Worm (Caenorhabditis elegans) whole organism, L4 larva: ENCODE measurements around the gene K08B12.1.
A peak's percentile ranks its signal among the peaks of the same experiment; 100 is the strongest.

Experiments used
- F26F4.8 ChIP-seq: fragments of 200-800 bp; sonication (Bioruptor generic); conservative IDR thresholded peaks from 2 replicates; pipeline ENCODE4 v1.3.6; 2022; ENCODE audit warnings: missing genetic modification characterization, missing compliant biosample characterization
- F37D6.2 ChIP-seq: sonication (generic microtip); optimal IDR thresholded peaks from 2 replicates; lab custom pipeline; 2016; ENCODE audit warnings: mild to moderate bottlenecking, missing genetic modification characterization, missing compliant biosample characterization
- F44E2.7 ChIP-seq: fragments of 200-800 bp; sonication (Bioruptor generic); IDR thresholded peaks from 2 replicates; pipeline ENCODE4 v2.1.2; 2022; ENCODE audit warnings: missing genetic modification characterization, missing compliant biosample characterization
- F49E8.2 ChIP-seq: sonication (generic microtip); optimal IDR thresholded peaks from 2 replicates; lab custom pipeline; 2016; ENCODE audit warnings: missing compliant biosample characterization, mild to moderate bottlenecking, missing genetic modification characterization, borderline replicate concordance
- Y105C5A.15 ChIP-seq: fragments of 200-800 bp; sonication (Bioruptor generic); IDR thresholded peaks from 2 replicates; pipeline ENCODE4 v1.3.6; 2022; ENCODE audit warnings: missing genetic modification characterization, missing compliant biosample characterization
- Y5F2A.4 ChIP-seq: fragments of 200-800 bp; sonication (Bioruptor generic); optimal IDR thresholded peaks from 2 replicates; lab custom pipeline; 2018; ENCODE audit warnings: mild to moderate bottlenecking, missing genetic modification characterization, missing compliant biosample characterization
- ZK337.2 ChIP-seq: fragments of 200-800 bp; sonication (Bioruptor generic); IDR thresholded peaks from 2 replicates; pipeline ENCODE4 v1.3.6; 2022; ENCODE audit warnings: missing genetic modification reagents, missing genetic modification characterization, missing compliant biosample characterization
- aly-2 ChIP-seq: sonication (generic microtip); optimal IDR thresholded peaks from 2 replicates; lab custom pipeline; 2018; ENCODE audit warnings: missing biosample characterization, missing genetic modification characterization
- ama-1 ChIP-seq: fragments of 150-350 bp; optimal IDR thresholded peaks from 2 replicates; lab custom pipeline; 2014; ENCODE audit warnings: inconsistent platforms, mixed read lengths
- arid-1 ChIP-seq: fragments of 200-800 bp; sonication (Bioruptor generic); conservative IDR thresholded peaks from 2 replicates; pipeline ENCODE4 v1.3.6; 2022; ENCODE audit warnings: missing genetic modification reagents, missing genetic modification characterization, missing compliant biosample characterization
- ceh-20 ChIP-seq: fragments of 200-800 bp; sonication (Bioruptor generic); IDR thresholded peaks from 2 replicates; pipeline ENCODE4 v1.3.6; 2022; ENCODE audit warnings: missing genetic modification reagents, missing genetic modification characterization, missing compliant biosample characterization
- ceh-28 ChIP-seq: fragments of 150-350 bp; optimal IDR thresholded peaks from 2 replicates; lab custom pipeline; 2014; ENCODE audit warnings: missing biosample characterization, missing genetic modification reagents, missing genetic modification characterization
- ceh-44 ChIP-seq: fragments of 200-800 bp; sonication (Bioruptor generic); IDR thresholded peaks from 2 replicates; pipeline ENCODE4 v1.3.6; 2022; ENCODE audit warnings: missing genetic modification reagents, missing genetic modification characterization, missing compliant biosample characterization
- ceh-82 ChIP-seq: sonication (generic microtip); optimal IDR thresholded peaks from 2 replicates; lab custom pipeline; 2017; ENCODE audit warnings: missing biosample characterization, missing genetic modification characterization
- ces-1 ChIP-seq: fragments of 150-350 bp; sonication (generic microtip); optimal IDR thresholded peaks from 4 replicates; lab custom pipeline; 2014; ENCODE audit warnings: missing biosample characterization, missing genetic modification reagents, missing genetic modification characterization
- ctbp-1 ChIP-seq: fragments of 200-800 bp; sonication (Bioruptor generic); IDR thresholded peaks from 2 replicates; pipeline ENCODE4 v1.3.6; 2022; ENCODE audit warnings: missing genetic modification reagents, missing genetic modification characterization, missing compliant biosample characterization
- daf-8 ChIP-seq: fragments of 200-800 bp; sonication (Bioruptor generic); IDR thresholded peaks from 2 replicates; pipeline ENCODE4 v1.3.6; 2022; ENCODE audit warnings: missing genetic modification characterization, missing compliant biosample characterization
- dmd-8 ChIP-seq: fragments of 200-800 bp; sonication (Bioruptor generic); IDR thresholded peaks from 2 replicates; pipeline ENCODE4 v1.3.6; 2022; ENCODE audit warnings: missing genetic modification characterization, missing compliant biosample characterization
- duxl-1 ChIP-seq: sonication (generic microtip); optimal IDR thresholded peaks from 2 replicates; lab custom pipeline; 2016; ENCODE audit warnings: mild to moderate bottlenecking, missing genetic modification characterization, moderate library complexity, missing compliant biosample characterization; ENCODE audit not compliant: poor library complexity
- egl-27 ChIP-seq: sonication (generic microtip); optimal IDR thresholded peaks from 3 replicates; lab custom pipeline; 2017; ENCODE audit warnings: missing biosample characterization, missing genetic modification reagents, missing genetic modification characterization
- egl-43 ChIP-seq: fragments of 200-800 bp; sonication (Bioruptor generic); IDR thresholded peaks from 2 replicates; pipeline ENCODE4 v1.3.6; 2022; ENCODE audit warnings: missing genetic modification reagents, missing genetic modification characterization, missing compliant biosample characterization
- fos-1 ChIP-seq: fragments of 150-350 bp; optimal IDR thresholded peaks from 2 replicates; lab custom pipeline; 2014; ENCODE audit warnings: missing biosample characterization, missing genetic modification characterization
- gei-8 ChIP-seq: fragments of 200-800 bp; sonication (Bioruptor generic); optimal IDR thresholded peaks from 2 replicates; lab custom pipeline; 2018; ENCODE audit warnings: mild to moderate bottlenecking, missing genetic modification characterization, missing compliant biosample characterization
- hif-1 ChIP-seq, 2 experiments: sonication (generic microtip); optimal IDR thresholded peaks; 2 replicates each; lab custom pipeline; 2016 to 2017; ENCODE audit warnings: missing compliant biosample characterization in 2 of 2, missing genetic modification characterization in 2 of 2, missing genetic modification reagents in 2 of 2, missing genotype in 2 of 2, mild to moderate bottlenecking in 1 of 2
- hlh-11 ChIP-seq: fragments of 200-800 bp; sonication (Bioruptor generic); optimal IDR thresholded peaks from 2 replicates; lab custom pipeline; 2018; ENCODE audit warnings: mild to moderate bottlenecking, missing genetic modification characterization, missing compliant biosample characterization
- jun-1 ChIP-seq: fragments of 150-350 bp; optimal IDR thresholded peaks from 2 replicates; lab custom pipeline; 2014; ENCODE audit warnings: missing biosample characterization, missing genetic modification reagents, missing genetic modification characterization
- lim-7 ChIP-seq: fragments of 200-800 bp; sonication (Bioruptor generic); IDR thresholded peaks from 2 replicates; pipeline ENCODE4 v1.3.6; 2022; ENCODE audit warnings: missing genetic modification characterization, missing compliant biosample characterization
- lin-1 ChIP-seq: fragments of 200-800 bp; sonication (Bioruptor generic); IDR thresholded peaks from 2 replicates; pipeline ENCODE4 v1.3.6; 2022; ENCODE audit warnings: missing genetic modification reagents, missing genetic modification characterization, missing compliant biosample characterization
- lin-15B ChIP-seq: fragments of 150-350 bp; sonication (generic microtip); optimal IDR thresholded peaks from 3 replicates; lab custom pipeline; 2014; ENCODE audit warnings: missing biosample characterization, missing genetic modification characterization
- lin-39 ChIP-seq: fragments of 150-350 bp; optimal IDR thresholded peaks from 2 replicates; lab custom pipeline; 2014; ENCODE audit warnings: missing biosample characterization, missing genetic modification reagents, missing genetic modification characterization
- lir-3 ChIP-seq: sonication (generic microtip); optimal IDR thresholded peaks from 2 replicates; lab custom pipeline; 2016; ENCODE audit warnings: mild to moderate bottlenecking, missing genetic modification characterization, missing compliant biosample characterization
- madf-5 ChIP-seq, 2 experiments: fragments of 200-800 bp; sonication (Bioruptor generic); IDR thresholded peaks; 2 replicates each; pipeline ENCODE4 v1.3.6; 2022; ENCODE audit warnings: missing compliant biosample characterization in 2 of 2, missing genetic modification characterization in 2 of 2
- mep-1 ChIP-seq: fragments of 150-350 bp; sonication (generic microtip); optimal IDR thresholded peaks from 3 replicates; lab custom pipeline; 2014; ENCODE audit warnings: missing biosample characterization, missing genetic modification characterization
- mxl-3 ChIP-seq: fragments of 200-800 bp; sonication (Bioruptor generic); optimal IDR thresholded peaks from 2 replicates; lab custom pipeline; 2018; ENCODE audit warnings: mild to moderate bottlenecking, missing genetic modification characterization, missing compliant biosample characterization
- nhr-10 ChIP-seq: fragments of 150-350 bp; optimal IDR thresholded peaks from 2 replicates; lab custom pipeline; 2014; ENCODE audit warnings: missing biosample characterization, missing genetic modification characterization
- nhr-11 ChIP-seq: fragments of 150-350 bp; optimal IDR thresholded peaks from 2 replicates; lab custom pipeline; 2014; ENCODE audit warnings: missing biosample characterization, missing genetic modification characterization
- nhr-237 ChIP-seq: sonication (generic microtip); optimal IDR thresholded peaks from 2 replicates; lab custom pipeline; 2017; ENCODE audit warnings: missing biosample characterization, missing genetic modification characterization
- nhr-25 ChIP-seq: sonication (generic microtip); optimal IDR thresholded peaks from 2 replicates; lab custom pipeline; 2017; ENCODE audit warnings: missing genetic modification characterization, mild to moderate bottlenecking, missing compliant biosample characterization, antibody characterized with exemption, moderate library complexity, borderline replicate concordance; ENCODE audit not compliant: insufficient read depth
- nhr-76 ChIP-seq: fragments of 150-350 bp; optimal IDR thresholded peaks from 2 replicates; lab custom pipeline; 2014; ENCODE audit warnings: missing biosample characterization, missing genetic modification characterization
- nhr-77 ChIP-seq: fragments of 150-350 bp; optimal IDR thresholded peaks from 2 replicates; lab custom pipeline; 2014; ENCODE audit warnings: missing biosample characterization, missing genetic modification characterization
- pha-4 ChIP-seq, 2 experiments: fragments of 150-350 bp in 1 of 2; fragments of 200-800 bp in 1 of 2; sonication (Bioruptor generic) in 1 of 2; IDR thresholded peaks in 1 of 2; optimal IDR thresholded peaks in 1 of 2; 2 replicates each; pipeline versions ENCODE4 v1.3.6 to Lab custom; 2014 to 2022; ENCODE audit warnings: missing genetic modification characterization in 2 of 2, missing genetic modification reagents in 2 of 2, missing biosample characterization in 1 of 2, missing compliant biosample characterization in 1 of 2
- php-3 ChIP-seq: fragments of 200-800 bp; sonication (Bioruptor generic); IDR thresholded peaks from 2 replicates; pipeline ENCODE4 v1.3.6; 2022; ENCODE audit warnings: missing genetic modification reagents, missing genetic modification characterization, missing compliant biosample characterization
- rbr-2 ChIP-seq: sonication (generic microtip); optimal IDR thresholded peaks from 2 replicates; lab custom pipeline; 2016; ENCODE audit warnings: missing genotype, missing genetic modification characterization, missing compliant biosample characterization
- saeg-2 ChIP-seq: fragments of 200-800 bp; sonication (Bioruptor generic); IDR thresholded peaks from 2 replicates; pipeline ENCODE4 v1.3.6; 2022; ENCODE audit warnings: missing genetic modification reagents, missing genetic modification characterization, missing compliant biosample characterization
- sdz-12 ChIP-seq: fragments of 200-800 bp; sonication (Bioruptor generic); optimal IDR thresholded peaks from 2 replicates; lab custom pipeline; 2018; ENCODE audit warnings: mild to moderate bottlenecking, missing genetic modification characterization, missing compliant biosample characterization
- snpc-1.2 ChIP-seq: fragments of 200-800 bp; sonication (Bioruptor generic); IDR thresholded peaks from 2 replicates; pipeline ENCODE4 v1.3.6; 2022; ENCODE audit warnings: missing genetic modification reagents, missing genetic modification characterization, missing compliant biosample characterization
- spr-1 ChIP-seq: sonication (generic microtip); optimal IDR thresholded peaks from 2 replicates; lab custom pipeline; 2016; ENCODE audit warnings: mild to moderate bottlenecking, missing genetic modification characterization, missing compliant biosample characterization
- unc-130 ChIP-seq: sonication (generic microtip); optimal IDR thresholded peaks from 2 replicates; lab custom pipeline; 2016; ENCODE audit warnings: missing genetic modification reagents, missing genetic modification characterization, missing compliant biosample characterization
- unc-39 ChIP-seq: sonication (generic microtip); optimal IDR thresholded peaks from 2 replicates; lab custom pipeline; 2017; ENCODE audit warnings: missing biosample characterization, missing genetic modification characterization
- zag-1 ChIP-seq: fragments of 150-350 bp; optimal IDR thresholded peaks from 2 replicates; lab custom pipeline; 2014; ENCODE audit warnings: missing biosample characterization, missing genetic modification characterization
- zip-2 ChIP-seq: fragments of 150-350 bp; optimal IDR thresholded peaks from 2 replicates; lab custom pipeline; 2014; ENCODE audit warnings: missing biosample characterization, missing genetic modification characterization
- ztf-11 ChIP-seq: fragments of 150-350 bp; optimal IDR thresholded peaks from 2 replicates; lab custom pipeline; 2014; ENCODE audit warnings: missing biosample characterization, missing genetic modification characterization

K08B12.1 gene

DNA sequence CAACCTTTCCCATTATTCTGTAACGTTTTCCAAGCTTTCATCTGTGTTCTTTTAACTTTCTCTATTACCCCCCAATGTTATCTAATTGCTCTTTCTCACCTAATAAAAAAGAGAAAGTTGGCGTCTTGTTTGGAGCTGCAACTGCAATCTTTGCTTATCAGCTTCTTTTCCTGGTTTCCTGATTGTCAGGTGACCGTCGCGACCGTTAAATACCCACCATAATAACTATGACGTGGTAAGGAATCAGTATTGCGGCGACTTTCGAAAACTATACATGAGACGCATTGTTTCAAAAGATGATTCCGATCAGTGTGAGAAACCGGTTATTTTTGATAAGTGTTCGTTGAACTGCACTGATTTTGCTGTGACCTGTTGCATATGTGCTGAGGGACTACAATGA, 16.0 kb downstream of the K08B12.1 start (continued):
- TF ChIP-seq nhr-76 (tag; lab: Kevin White, UChicago) (no peak), nhr-77 (tag; lab: Kevin White, UChicago) (peak; percentile 81), fos-1 (tag; lab: Kevin White, UChicago) (peak; percentile 56), Y5F2A.4 (GFP tag; lab: Kevin White, UChicago) (no peak), ces-1 (GFP tag; lab: Kevin White, UChicago) (no peak), ztf-11 (no peak), F44E2.7 (GFP tag; lab: Robert Waterston, UW) (no peak), ceh-28 (tag; lab: Kevin White, UChicago) (no peak), dmd-8 (no peak), hif-1 (tag; optimal IDR thresholded peaks at IDR 0.05; lab: Kevin White, UChicago) (no peak), hlh-11 (tag; lab: Kevin White, UChicago) (peak; percentile 93), unc-130 (GFP tag; lab: Kevin White, UChicago) (no peak), zag-1 (no peak), duxl-1 (tag; lab: Kevin White, UChicago) (no peak), nhr-11 (tag; lab: Kevin White, UChicago) (no peak), ama-1 (lab: Kevin White, UChicago) (peak; percentile 19), daf-8 (GFP tag; lab: Robert Waterston, UW) (no peak), mep-1 (tag; lab: Kevin White, UChicago) (peak; percentile 8), php-3 (GFP tag; lab: Robert Waterston, UW) (peak; percentile 85), ctbp-1 (GFP tag; lab: Robert Waterston, UW) (no peak), snpc-1.2 (GFP tag; lab: Robert Waterston, UW) (no peak), nhr-10 (tag; lab: Kevin White, UChicago) (no peak), gei-8 (no peak), spr-1 (tag; lab: Kevin White, UChicago) (no peak), lin-15B (no peak), arid-1 (GFP tag; lab: Robert Waterston, UW) (no peak), F26F4.8 (GFP tag; lab: Robert Waterston, UW) (no peak), lin-1 (peak; percentile 62; the same call in 1 of the 2 replicates), Y105C5A.15 (GFP tag; lab: Robert Waterston, UW) (no peak), jun-1 (tag; lab: Kevin White, UChicago) (peak; percentile 12), mxl-3 (no peak), nhr-237 (tag; lab: Kevin White, UChicago) (no peak), ceh-44 (GFP tag; lab: Robert Waterston, UW) (no peak), aly-2 (tag; lab: Kevin White, UChicago) (no peak), ZK337.2 (GFP tag; lab: Robert Waterston, UW) (no peak), saeg-2 (peak; percentile 68; the same call in 1 of the 2 replicates), pha-4 (GFP tag; IDR thresholded peaks at IDR 0.05; lab: Robert Waterston, UW) (no peak), pha-4 (tag; optimal IDR thresholded peaks at IDR 0.05; lab: Kevin White, UChicago) (no peak), lim-7 (GFP tag; lab: Robert Waterston, UW) (no peak), lin-39 (tag; lab: Kevin White, UChicago) (no peak), ceh-82 (tag; lab: Kevin White, UChicago) (no peak), zip-2 (tag; lab: Kevin White, UChicago) (no peak), ceh-20 (GFP tag; lab: Robert Waterston, UW) (no peak), lir-3 (tag; lab: Kevin White, UChicago) (no peak), nhr-25 (tag; lab: Kevin White, UChicago) (no peak), rbr-2 (no peak), F37D6.2 (tag; lab: Kevin White, UChicago) (no peak), madf-5 (GFP tag; IDR thresholded peaks at IDR 0.05; lab: Robert Waterston, UW) (no peak), egl-43 (no peak), unc-39 (tag; lab: Kevin White, UChicago) (no peak), F49E8.2 (tag; lab: Kevin White, UChicago) (no peak), egl-27 (tag; lab: Kevin White, UChicago) (no peak), sdz-12 (no peak)
